Worm (Caenorhabditis elegans) whole organism, L3 larva: Measurements from ENCODE around the gene T19D12.6.

Source experiments
- R02D3.7 ChIP-seq: fragments of 150-350 bp; optimal IDR thresholded peaks from 2 replicates; lab custom pipeline; 2014; ENCODE audit warnings: missing biosample characterization, missing genetic modification characterization
- ZK546.5 ChIP-seq: sonication (generic microtip); optimal IDR thresholded peaks from 2 replicates; lab custom pipeline; 2017; ENCODE audit warnings: missing biosample characterization, missing genetic modification characterization
- aly-2 ChIP-seq: fragments of 150-350 bp; optimal IDR thresholded peaks from 2 replicates; lab custom pipeline; 2014; ENCODE audit warnings: missing biosample characterization, missing genetic modification characterization
- ama-1 ChIP-seq: fragments of 150-350 bp; optimal IDR thresholded peaks from 2 replicates; lab custom pipeline; 2018
- ceh-16 ChIP-seq: sonication (generic microtip); optimal IDR thresholded peaks from 2 replicates; lab custom pipeline; 2017; ENCODE audit warnings: missing biosample characterization, missing genetic modification characterization
- ceh-28 ChIP-seq: fragments of 150-350 bp; optimal IDR thresholded peaks from 2 replicates; lab custom pipeline; 2014; ENCODE audit warnings: missing biosample characterization, missing genetic modification reagents, missing genetic modification characterization
- ceh-82 ChIP-seq: fragments of 150-350 bp; optimal IDR thresholded peaks from 2 replicates; lab custom pipeline; 2014; ENCODE audit warnings: missing biosample characterization, missing genetic modification characterization
- ceh-9 ChIP-seq: sonication (generic microtip); optimal IDR thresholded peaks from 2 replicates; lab custom pipeline; 2018; ENCODE audit warnings: missing biosample characterization, missing genetic modification characterization
- daf-12 ChIP-seq: fragments of 150-350 bp; optimal IDR thresholded peaks from 2 replicates; lab custom pipeline; 2014; ENCODE audit warnings: missing biosample characterization, missing genetic modification reagents, missing genetic modification characterization
- egl-27 ChIP-seq: sonication (generic microtip); optimal IDR thresholded peaks from 4 replicates; lab custom pipeline; 2017; ENCODE audit warnings: missing biosample characterization, missing genetic modification reagents, missing genetic modification characterization
- egl-5 ChIP-seq: fragments of 150-350 bp; optimal IDR thresholded peaks from 2 replicates; lab custom pipeline; 2017; ENCODE audit warnings: missing biosample characterization, missing genetic modification reagents, missing genetic modification characterization, inconsistent platforms
- elt-1 ChIP-seq: fragments of 150-350 bp; optimal IDR thresholded peaks from 2 replicates; lab custom pipeline; 2014; ENCODE audit warnings: missing biosample characterization, missing genetic modification characterization
- elt-2 ChIP-seq: sonication (generic microtip); optimal IDR thresholded peaks from 2 replicates; lab custom pipeline; 2016; ENCODE audit warnings: missing genetic modification reagents, mild to moderate bottlenecking, missing genetic modification characterization, missing compliant biosample characterization
- elt-3 ChIP-seq, 3 experiments: fragments of 150-350 bp in 1 of 3; sonication (generic microtip) in 2 of 3; optimal IDR thresholded peaks; 2 replicates in 2 of 3; 4 replicates in 1 of 3; lab custom pipeline; 2014 to 2017; ENCODE audit warnings: missing biosample characterization in 3 of 3, missing genetic modification characterization in 3 of 3
- eor-1 ChIP-seq, 2 experiments: fragments of 150-350 bp; optimal IDR thresholded peaks; 2 replicates each; lab custom pipeline; 2014 to 2018; ENCODE audit warnings: missing biosample characterization in 2 of 2, missing genetic modification characterization in 2 of 2
- fkh-10 ChIP-seq: sonication (generic microtip); optimal IDR thresholded peaks from 2 replicates; lab custom pipeline; 2017; ENCODE audit warnings: missing biosample characterization, missing genetic modification reagents, missing genetic modification characterization
- fkh-2 ChIP-seq: fragments of 150-350 bp; optimal IDR thresholded peaks from 2 replicates; lab custom pipeline; 2014; ENCODE audit warnings: missing biosample characterization, missing genetic modification reagents, missing genetic modification characterization
- fos-1 ChIP-seq: fragments of 150-350 bp; optimal IDR thresholded peaks from 2 replicates; lab custom pipeline; 2014; ENCODE audit warnings: missing biosample characterization, missing genetic modification characterization
- hmg-11 ChIP-seq: sonication (generic microtip); optimal IDR thresholded peaks from 2 replicates; lab custom pipeline; 2016; ENCODE audit warnings: missing genetic modification characterization, missing compliant biosample characterization
- jun-1 ChIP-seq: fragments of 150-350 bp; optimal IDR thresholded peaks from 2 replicates; lab custom pipeline; 2014; ENCODE audit warnings: missing biosample characterization, missing genetic modification reagents, missing genetic modification characterization
- lin-15B ChIP-seq: fragments of 150-350 bp; optimal IDR thresholded peaks from 2 replicates; lab custom pipeline; 2014; ENCODE audit warnings: missing biosample characterization, missing genetic modification characterization
- lin-39 ChIP-seq: fragments of 150-350 bp; optimal IDR thresholded peaks from 2 replicates; lab custom pipeline; 2018; ENCODE audit warnings: missing biosample characterization, missing genetic modification reagents, missing genetic modification characterization
- lsy-12 ChIP-seq: sonication (generic microtip); optimal IDR thresholded peaks from 2 replicates; lab custom pipeline; 2016; ENCODE audit warnings: mild to moderate bottlenecking, missing genetic modification characterization, missing compliant biosample characterization
- mdl-1 ChIP-seq: fragments of 150-350 bp; optimal IDR thresholded peaks from 2 replicates; lab custom pipeline; 2014; ENCODE audit warnings: missing biosample characterization, missing genetic modification characterization
- nhr-11 ChIP-seq: fragments of 150-350 bp; optimal IDR thresholded peaks from 2 replicates; lab custom pipeline; 2014; ENCODE audit warnings: missing biosample characterization, missing genetic modification characterization
- nhr-12 ChIP-seq: fragments of 150-350 bp; optimal IDR thresholded peaks from 2 replicates; lab custom pipeline; 2014; ENCODE audit warnings: missing biosample characterization, missing genetic modification characterization
- nhr-23 ChIP-seq: fragments of 150-350 bp; optimal IDR thresholded peaks from 2 replicates; lab custom pipeline; 2014; ENCODE audit warnings: missing biosample characterization, missing genetic modification reagents, missing genetic modification characterization
- nhr-28 ChIP-seq: fragments of 150-350 bp; optimal IDR thresholded peaks from 2 replicates; lab custom pipeline; 2014; ENCODE audit warnings: missing biosample characterization, missing genetic modification characterization
- nhr-67 ChIP-seq: fragments of 150-350 bp; optimal IDR thresholded peaks from 2 replicates; lab custom pipeline; 2014; ENCODE audit warnings: missing biosample characterization, missing genetic modification characterization
- nhr-76 ChIP-seq: fragments of 150-350 bp; sonication (generic microtip); optimal IDR thresholded peaks from 5 replicates; lab custom pipeline; 2014; ENCODE audit warnings: missing biosample characterization, missing genetic modification characterization
- nhr-77 ChIP-seq: fragments of 150-350 bp; optimal IDR thresholded peaks from 2 replicates; lab custom pipeline; 2014; ENCODE audit warnings: missing biosample characterization, missing genetic modification characterization
- pha-4 ChIP-seq: fragments of 150-350 bp; optimal IDR thresholded peaks from 2 replicates; lab custom pipeline; 2014; ENCODE audit warnings: missing biosample characterization, missing genetic modification reagents, missing genetic modification characterization
- pqm-1 ChIP-seq: fragments of 150-350 bp; optimal IDR thresholded peaks from 2 replicates; lab custom pipeline; 2017; ENCODE audit warnings: missing biosample characterization, missing genetic modification characterization, inconsistent platforms
- sea-2 ChIP-seq: fragments of 150-350 bp; sonication (generic microtip); optimal IDR thresholded peaks from 4 replicates; lab custom pipeline; 2014; ENCODE audit warnings: missing biosample characterization, missing genetic modification reagents, missing genetic modification characterization
- skn-1 ChIP-seq: fragments of 150-350 bp; optimal IDR thresholded peaks from 2 replicates; lab custom pipeline; 2014; ENCODE audit warnings: missing biosample characterization, missing genetic modification characterization
- tbx-2 ChIP-seq: sonication (generic microtip); optimal IDR thresholded peaks from 2 replicates; lab custom pipeline; 2016; ENCODE audit warnings: mild to moderate bottlenecking, missing genetic modification characterization, missing compliant biosample characterization
- unc-39 ChIP-seq: sonication (generic microtip); optimal IDR thresholded peaks from 4 replicates; lab custom pipeline; 2017; ENCODE audit warnings: missing biosample characterization, missing genetic modification characterization
- unc-62 ChIP-seq: fragments of 150-350 bp; sonication (generic microtip); optimal IDR thresholded peaks from 4 replicates; lab custom pipeline; 2014; ENCODE audit warnings: missing biosample characterization, missing genetic modification reagents, missing genetic modification characterization
- zag-1 ChIP-seq: fragments of 150-350 bp; optimal IDR thresholded peaks from 2 replicates; lab custom pipeline; 2014; ENCODE audit warnings: missing biosample characterization, missing genetic modification characterization
- ztf-11 ChIP-seq: fragments of 150-350 bp; optimal IDR thresholded peaks from 2 replicates; lab custom pipeline; 2014; ENCODE audit warnings: missing biosample characterization, missing genetic modification characterization
- ztf-4 ChIP-seq: fragments of 150-350 bp; optimal IDR thresholded peaks from 2 replicates; lab custom pipeline; 2014; ENCODE audit warnings: missing biosample characterization, missing genetic modification characterization

T19D12.6 gene

ce11 chrII:6594151-6594550 is 48.8 kb downstream of the T19D12.6 start, which contains the start of gene aipr-1:
aipr-1 (minus strand) TSS chrII:6594251.
- TF ChIP-seq nhr-67 (no peak), ceh-9 (tag; lab: Kevin White, UChicago) (no peak), elt-1 (tag; lab: Kevin White, UChicago) (no peak), aly-2 (tag; lab: Kevin White, UChicago) (no peak), jun-1 (tag; lab: Kevin White, UChicago) (no peak), ZK546.5 (tag; lab: Kevin White, UChicago) (no peak), unc-39 (tag; lab: Kevin White, UChicago) (no peak), ztf-11 (tag; lab: Kevin White, UChicago) (no peak), nhr-77 (no peak), zag-1 (tag; lab: Kevin White, UChicago) (no peak), nhr-11 (tag; lab: Kevin White, UChicago) (no peak), nhr-12 (tag; lab: Kevin White, UChicago) (no peak), hmg-11 (tag; lab: Kevin White, UChicago) (no peak), pqm-1 (tag; lab: Kevin White, UChicago) (no peak), sea-2 (no peak), fkh-2 (tag; lab: Kevin White, UChicago) (no peak), R02D3.7 (tag; lab: Kevin White, UChicago) (no peak), tbx-2 (tag; lab: Kevin White, UChicago) (no peak), ztf-4 (no peak)

ce11 chrII:6592251-6592650 is 50.7 kb downstream of the T19D12.6 start, which contains the start of gene C56C10.9:
C56C10.9 (minus strand) TSS chrII:6592351.
- no peak for TF ChIP-seq unc-39 (tag; lab: Kevin White, UChicago)
- TF ChIP-seq unc-62 (GFP tag; lab: Kevin White, UChicago) = no peak
- no peak for TF ChIP-seq daf-12 (tag; lab: Kevin White, UChicago)
- no peak for TF ChIP-seq lin-15B
- no peak for TF ChIP-seq ztf-11 (tag; lab: Kevin White, UChicago)
- TF ChIP-seq skn-1 (tag; lab: Kevin White, UChicago) = no peak
- no peak for TF ChIP-seq nhr-23 (tag; lab: Kevin White, UChicago)
- TF ChIP-seq nhr-76 = no peak
- no peak for TF ChIP-seq elt-2 (tag; lab: Kevin White, UChicago)
- no peak for TF ChIP-seq nhr-28 (tag; lab: Kevin White, UChicago)
- no peak for TF ChIP-seq ceh-28 (tag; lab: Kevin White, UChicago)
- no peak for TF ChIP-seq fkh-10
- TF ChIP-seq ceh-82 (tag; lab: Kevin White, UChicago) = no peak
- no peak for TF ChIP-seq lsy-12 (tag; lab: Kevin White, UChicago)
- TF ChIP-seq pha-4 (tag; lab: Kevin White, UChicago) = no peak
- TF ChIP-seq ceh-16 = no peak

DNA sequence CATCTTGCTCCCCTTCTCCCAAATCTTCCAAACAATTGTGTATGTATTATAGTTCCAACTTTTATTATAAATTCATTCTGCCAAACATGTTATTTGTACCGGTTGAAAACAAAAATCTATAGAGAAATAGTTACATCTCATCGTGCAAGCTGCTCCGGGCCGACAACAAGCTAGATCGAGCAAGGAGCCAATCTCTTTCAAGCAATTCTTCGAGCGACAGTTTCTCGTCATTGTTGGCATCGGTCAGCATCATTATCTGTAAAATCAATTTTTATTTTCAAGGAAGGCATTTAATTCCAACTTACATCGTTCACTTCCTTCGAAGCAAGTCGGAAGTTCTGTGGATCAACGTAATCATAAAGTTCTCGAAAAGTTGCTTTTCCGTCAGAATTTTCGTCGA is 51.9 kb downstream of the T19D12.6 start:
- no peak for TF ChIP-seq pha-4 (tag; lab: Kevin White, UChicago)
- no peak for TF ChIP-seq ZK546.5 (tag; lab: Kevin White, UChicago)
- peak; percentile 70 for TF ChIP-seq ama-1 (lab: Kevin White, UChicago)

DNA sequence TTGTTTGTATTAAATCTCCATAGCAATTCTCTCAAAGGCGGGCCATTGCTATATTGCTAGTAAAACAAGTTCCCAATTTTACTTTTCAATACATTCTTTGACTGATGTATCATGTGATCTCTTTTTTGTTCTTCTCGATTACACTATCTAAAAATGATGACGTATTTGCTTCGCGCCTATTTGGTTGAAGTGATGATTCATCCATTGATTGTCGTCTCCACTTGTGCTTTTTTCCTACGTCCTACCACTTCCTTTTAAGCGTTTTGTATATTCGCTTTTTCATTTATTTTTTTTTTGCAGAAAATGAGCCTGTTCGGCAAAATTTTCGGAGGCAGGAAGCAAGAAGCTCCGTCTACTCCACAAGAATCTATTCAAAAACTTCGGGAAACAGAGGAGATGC is 53.5 kb downstream of the T19D12.6 start, which contains the start of gene vps-32.1:
Gene vps-32.1 (plus strand): TSS at position 301 of the 400 bp plus-strand sequence.
- TF ChIP-seq pha-4 (tag; lab: Kevin White, UChicago) (peak; percentile 21), fos-1 (tag; lab: Kevin White, UChicago) (peak; percentile 19), pqm-1 (tag; lab: Kevin White, UChicago) (peak; percentile 49), lin-15B (no peak)

DNA sequence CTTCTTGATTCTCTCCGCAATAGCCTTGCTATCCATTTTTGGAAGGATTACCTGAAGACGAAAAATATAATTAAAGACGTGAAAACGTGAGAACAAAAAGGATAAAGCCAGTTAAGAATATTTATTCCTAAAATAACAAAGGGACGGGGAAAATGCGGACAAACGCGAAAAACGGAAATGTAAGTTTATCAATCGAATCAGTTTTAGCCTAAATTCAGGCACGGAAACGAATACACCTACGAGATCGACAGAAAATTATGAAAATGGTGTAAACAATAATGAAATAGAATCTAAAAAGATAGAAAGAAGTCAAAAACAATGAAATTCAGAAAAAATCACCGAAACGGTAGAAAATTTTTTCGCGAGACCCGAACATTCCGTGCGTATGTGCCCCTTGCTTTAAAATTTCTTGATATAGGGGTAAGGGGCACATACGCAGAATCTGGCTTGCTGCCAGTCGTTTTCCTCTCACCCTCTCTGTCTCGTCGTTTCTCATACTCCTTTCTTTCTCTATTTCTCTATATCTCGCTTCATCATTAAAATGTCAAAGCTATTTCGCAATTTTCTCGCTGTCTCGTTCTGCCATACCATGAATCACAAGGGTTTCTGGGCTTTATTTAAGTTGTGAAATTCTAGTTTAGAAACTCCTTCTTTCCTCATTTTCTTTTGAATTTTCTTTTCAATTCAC is 54.2 kb downstream of the T19D12.6 start, which contains the start of gene icd-1:
Gene icd-1 (minus strand): TSS at position 51 of the 688 bp plus-strand sequence.
- no peak for TF ChIP-seq fkh-2 (tag; lab: Kevin White, UChicago)
- peak; percentile 92 for TF ChIP-seq pha-4 (tag; lab: Kevin White, UChicago)
- TF ChIP-seq daf-12 (tag; lab: Kevin White, UChicago) = no peak
- TF ChIP-seq unc-62 (GFP tag; lab: Kevin White, UChicago) = peak; percentile 87
- peak; percentile 63 for TF ChIP-seq nhr-77
- TF ChIP-seq egl-5 (tag; lab: Kevin White, UChicago) = peak; percentile 93
- no peak for TF ChIP-seq nhr-67
- TF ChIP-seq nhr-11 (tag; lab: Kevin White, UChicago) = peak; percentile 95
- peak; percentile 84 for TF ChIP-seq elt-2 (tag; lab: Kevin White, UChicago)
- peak; percentile 58 for TF ChIP-seq aly-2 (tag; lab: Kevin White, UChicago)
- peak; percentile 89 for TF ChIP-seq R02D3.7 (tag; lab: Kevin White, UChicago)
- peak; percentile 71 for TF ChIP-seq ama-1 (lab: Kevin White, UChicago)
- TF ChIP-seq lin-15B = peak; percentile 91
- peak; percentile 64 for TF ChIP-seq mdl-1 (tag; lab: Kevin White, UChicago)
- TF ChIP-seq lsy-12 (tag; lab: Kevin White, UChicago) = peak; percentile 95
- TF ChIP-seq elt-3 (tag; optimal IDR thresholded peaks at IDR 0.05; lab: Kevin White, UChicago) = no peak
- peak; percentile 87 for TF ChIP-seq fos-1 (tag; lab: Kevin White, UChicago)
- TF ChIP-seq ceh-82 (tag; lab: Kevin White, UChicago) = peak; percentile 91
- TF ChIP-seq elt-1 (tag; lab: Kevin White, UChicago) = peak; percentile 58
- peak; percentile 86 for TF ChIP-seq egl-27
- TF ChIP-seq nhr-28 (tag; lab: Kevin White, UChicago) = no peak
- peak; percentile 85 for TF ChIP-seq lin-39
- peak; percentile 26 for TF ChIP-seq ceh-16
- TF ChIP-seq eor-1 (tag; optimal IDR thresholded peaks at IDR 0.05; lab: Kevin White, UChicago) = peak in 1 of 2 experiments; percentile 75
- TF ChIP-seq nhr-23 (tag; lab: Kevin White, UChicago) = peak; percentile 97
- TF ChIP-seq fkh-10 = peak; percentile 64
